Worm (Caenorhabditis elegans): ENCODE measurements around the gene C17B7.3.

Gene C17B7.3

DNA sequence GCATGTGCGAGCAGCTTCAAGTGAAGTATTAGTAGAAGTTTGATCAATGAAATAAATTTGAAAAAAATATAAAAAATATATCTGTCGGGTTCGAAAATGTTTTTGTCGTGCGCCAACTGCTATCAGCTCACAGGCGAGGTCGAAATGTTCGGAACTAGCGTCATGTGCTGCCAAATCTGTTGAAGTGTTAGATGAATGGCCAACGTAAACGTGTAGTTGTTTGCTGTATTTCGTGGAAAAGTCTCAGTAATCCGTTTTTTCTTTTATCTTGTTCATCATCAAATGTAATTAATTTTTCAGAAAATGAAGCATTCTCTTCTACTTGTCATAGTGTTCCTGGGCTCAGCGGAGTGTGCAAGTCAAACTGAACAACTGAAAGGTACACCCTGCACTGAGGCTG lies 7.3 kb downstream of the C17B7.3 start, which contains the start of gene C17B7.15:
TSS of gene C17B7.15 (plus strand) at position 301 of the 400 bp plus-strand sequence.
- TF ChIP-seq lsy-2 (tag; optimal IDR thresholded peaks at IDR 0.05), result no peak
- TF ChIP-seq nhr-2 (tag; optimal IDR thresholded peaks at IDR 0.05), result no peak
- no peak for TF ChIP-seq ham-2 (GFP tag; optimal IDR thresholded peaks at IDR 0.05)

ce11 chrV:3351266-3351665 lies 8.7 kb downstream of the C17B7.3 start, which contains the start of gene str-63:
str-63 (plus strand) TSS chrV:3351566.
- TF ChIP-seq ceh-39 (tag; optimal IDR thresholded peaks at IDR 0.05) (no peak), sem-2 (GFP tag; optimal IDR thresholded peaks at IDR 0.05) (no peak), bed-3 (GFP tag; optimal IDR thresholded peaks at IDR 0.05) (no peak), unc-62 (GFP tag; optimal IDR thresholded peaks at IDR 0.05) (no peak), blmp-1 (tag; optimal IDR thresholded peaks at IDR 0.05) (no peak), M03D4.4 (tag; optimal IDR thresholded peaks at IDR 0.05) (no peak), drap-1 (GFP tag; optimal IDR thresholded peaks at IDR 0.05) (no peak), nhr-2 (tag; optimal IDR thresholded peaks at IDR 0.05) (no peak), ceh-43 (GFP tag; optimal IDR thresholded peaks at IDR 0.05) (no peak)

DNA sequence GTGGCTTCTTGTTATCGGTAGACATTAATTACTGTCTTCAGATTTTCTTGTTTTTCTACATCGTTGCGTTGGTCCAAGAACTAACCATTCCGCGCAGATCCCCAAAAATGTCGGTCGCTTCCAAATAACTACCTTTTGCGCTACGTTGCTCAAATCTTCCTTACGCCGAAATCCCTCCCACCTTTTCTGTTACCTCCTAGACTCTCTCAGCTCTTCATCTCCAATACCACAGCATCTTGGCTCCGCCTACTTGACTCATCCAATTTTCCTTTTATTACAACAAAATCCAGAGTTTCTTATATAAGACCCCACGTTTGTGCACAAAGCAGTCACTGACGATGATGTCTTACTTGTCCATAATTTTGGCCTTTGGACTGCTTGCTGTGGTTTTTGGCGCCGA lies 10.3 kb downstream of the C17B7.3 start, which contains the start of gene C17B7.12:
TSS of gene C17B7.12 (plus strand) at position 301 of the 400 bp plus-strand sequence.
- TF ChIP-seq zip-8 (tag; optimal IDR thresholded peaks at IDR 0.05), result no peak
- TF ChIP-seq ztf-11 (tag; optimal IDR thresholded peaks at IDR 0.05), result no peak
- no peak for TF ChIP-seq bed-3 (GFP tag; optimal IDR thresholded peaks at IDR 0.05)
- TF ChIP-seq M03D4.4 (tag; optimal IDR thresholded peaks at IDR 0.05), result no peak
- TF ChIP-seq ceh-83 (GFP tag; optimal IDR thresholded peaks at IDR 0.05), result no peak
- no peak for TF ChIP-seq flh-1 (GFP tag; optimal IDR thresholded peaks at IDR 0.05)

DNA sequence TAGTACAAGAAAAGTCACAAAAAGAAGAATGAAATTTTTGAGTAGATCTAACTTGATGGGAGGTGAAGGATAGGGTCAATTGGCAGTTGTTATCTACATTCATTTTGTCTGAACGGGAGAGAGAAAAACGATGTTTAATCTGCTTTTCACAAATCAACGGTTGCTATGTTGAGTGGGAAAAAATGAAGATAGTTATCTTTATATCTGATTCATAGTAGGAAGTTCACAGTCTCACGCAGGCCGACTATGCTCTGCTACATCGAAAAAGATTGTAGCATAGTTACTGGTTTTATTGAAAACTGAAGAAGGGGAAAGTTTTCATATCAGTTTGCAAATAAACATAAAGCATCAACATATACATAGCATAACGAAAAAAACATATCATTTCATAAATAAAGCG lies 12.9 kb downstream of the C17B7.3 start:
- TF ChIP-seq hlh-1 (tag; optimal IDR thresholded peaks at IDR 0.05) (no peak), bed-3 (GFP tag; optimal IDR thresholded peaks at IDR 0.05) (no peak), tbx-8 (GFP tag; optimal IDR thresholded peaks at IDR 0.05) (no peak), ceh-39 (tag; optimal IDR thresholded peaks at IDR 0.05) (no peak), snpc-4 (tag; optimal IDR thresholded peaks at IDR 0.05) (no peak), mab-5 (tag; optimal IDR thresholded peaks at IDR 0.05) (no peak), nhr-76 (tag; optimal IDR thresholded peaks at IDR 0.05) (no peak), unc-62 (GFP tag; optimal IDR thresholded peaks at IDR 0.05) (no peak), zip-8 (tag; optimal IDR thresholded peaks at IDR 0.05) (no peak), ham-2 (GFP tag; optimal IDR thresholded peaks at IDR 0.05) (no peak), nhr-237 (tag; optimal IDR thresholded peaks at IDR 0.05) (no peak), lsy-2 (tag; optimal IDR thresholded peaks at IDR 0.05) (no peak), mep-1 (tag; optimal IDR thresholded peaks at IDR 0.05) (no peak), unc-120 (tag; optimal IDR thresholded peaks at IDR 0.05; ENCODE audit: poor library complexity, severe bottlenecking) (no peak), blmp-1 (tag; optimal IDR thresholded peaks at IDR 0.05) (no peak), cnd-1 (tag; optimal IDR thresholded peaks at IDR 0.05) (no peak), sem-2 (GFP tag; optimal IDR thresholded peaks at IDR 0.05) (no peak)

ce11 chrV:3357106-3357505 lies 14.5 kb downstream of the C17B7.3 start, which contains the start of gene scrm-3:
scrm-3 (minus strand) TSS chrV:3357206.
- TF ChIP-seq mep-1 (tag; optimal IDR thresholded peaks at IDR 0.05) (no peak), cnd-1 (tag; optimal IDR thresholded peaks at IDR 0.05) (no peak), blmp-1 (tag; optimal IDR thresholded peaks at IDR 0.05) (no peak), lsy-2 (tag; optimal IDR thresholded peaks at IDR 0.05) (no peak), zip-8 (tag; optimal IDR thresholded peaks at IDR 0.05) (no peak), bed-3 (GFP tag; optimal IDR thresholded peaks at IDR 0.05) (no peak)

DNA sequence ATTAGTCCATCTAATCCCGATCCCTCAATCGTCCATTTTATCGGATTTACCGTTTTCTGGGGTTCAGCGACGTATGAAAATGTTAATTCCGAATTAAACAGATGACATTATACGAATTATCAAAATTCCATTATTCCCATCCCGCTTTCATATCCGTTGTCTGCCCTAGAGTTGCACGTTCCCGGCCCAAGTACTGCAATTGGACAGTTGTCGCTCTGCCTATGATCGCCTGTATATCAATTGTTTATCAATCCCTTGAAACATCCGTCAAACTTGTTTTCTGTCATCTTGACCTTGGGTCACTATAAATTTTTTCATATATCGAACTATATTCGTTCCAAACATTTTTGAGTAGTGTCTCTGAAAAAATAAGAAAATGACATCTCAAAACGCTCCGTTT lies 15.7 kb downstream of the C17B7.3 start, which contains the start of gene C04E12.5:
TSS of gene C04E12.5 (plus strand) at position 301 of the 400 bp plus-strand sequence.
- TF ChIP-seq flh-1 (GFP tag; optimal IDR thresholded peaks at IDR 0.05) (no peak), M03D4.4 (tag; optimal IDR thresholded peaks at IDR 0.05) (no peak), mep-1 (tag; optimal IDR thresholded peaks at IDR 0.05) (no peak), ceh-43 (GFP tag; optimal IDR thresholded peaks at IDR 0.05) (no peak), lin-13 (tag; optimal IDR thresholded peaks at IDR 0.05) (no peak), elt-1 (tag; optimal IDR thresholded peaks at IDR 0.05; ENCODE audit: borderline replicate concordance, insufficient read depth) (no peak), hlh-1 (tag; optimal IDR thresholded peaks at IDR 0.05) (no peak)

DNA sequence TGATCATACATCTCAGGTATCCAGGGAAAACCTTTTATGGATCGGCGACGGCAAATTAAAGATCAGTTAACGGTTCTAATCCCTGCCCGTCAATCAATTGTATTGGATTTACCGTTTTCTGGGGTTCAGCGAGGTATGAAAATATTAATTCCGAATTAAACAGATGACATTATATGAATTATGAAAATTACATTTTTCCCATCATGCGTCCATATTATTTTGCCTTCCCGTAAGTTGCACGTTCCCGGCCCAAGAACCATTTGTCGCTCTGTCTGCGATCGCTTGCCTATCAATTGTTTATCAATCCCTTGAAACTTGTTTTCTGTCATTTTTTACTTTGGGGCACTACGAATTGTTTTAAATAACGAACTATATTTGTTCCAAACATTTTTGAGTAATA lies 19.0 kb downstream of the C17B7.3 start:
- TF ChIP-seq lin-32 (GFP tag; optimal IDR thresholded peaks at IDR 0.05), result no peak
- TF ChIP-seq nhr-2 (tag; optimal IDR thresholded peaks at IDR 0.05), result no peak
- TF ChIP-seq nhr-237 (tag; optimal IDR thresholded peaks at IDR 0.05), result no peak
- TF ChIP-seq zip-8 (tag; optimal IDR thresholded peaks at IDR 0.05), result no peak
- no peak for TF ChIP-seq nhr-76 (tag; optimal IDR thresholded peaks at IDR 0.05)
- TF ChIP-seq unc-120 (tag; optimal IDR thresholded peaks at IDR 0.05; ENCODE audit: poor library complexity, severe bottlenecking), result no peak
- TF ChIP-seq snpc-4 (tag; optimal IDR thresholded peaks at IDR 0.05), result no peak
- TF ChIP-seq drap-1 (GFP tag; optimal IDR thresholded peaks at IDR 0.05), result no peak
- no peak for TF ChIP-seq ces-1 (GFP tag; optimal IDR thresholded peaks at IDR 0.05)
- TF ChIP-seq ceh-39 (tag; optimal IDR thresholded peaks at IDR 0.05), result no peak
- no peak for TF ChIP-seq elt-3 (tag; optimal IDR thresholded peaks at IDR 0.05)
- TF ChIP-seq tbx-8 (GFP tag; optimal IDR thresholded peaks at IDR 0.05), result no peak
- no peak for TF ChIP-seq mab-5 (tag; optimal IDR thresholded peaks at IDR 0.05)

Data from whole organism, mixed stage, embryonic.